Fruit fly (Drosophila melanogaster): ENCODE results near the gene CG17681.

The CG17681 gene

dm6 chr2L:18137591-18138247, 15.2 kb upstream of the CG17681 start, which contains the start of gene kel (continued):
- TF ChIP-seq Dbx (GFP tag; IDR thresholded peaks at IDR 0.05), result peak; percentile 52; the same call in 1 of the 3 replicates
- peak; percentile 57 for TF ChIP-seq CG9932 (GFP tag; IDR thresholded peaks at IDR 0.05)
- no peak for TF ChIP-seq cg (GFP tag; optimal IDR thresholded peaks at IDR 0.05)
- TF ChIP-seq CG32532 (GFP tag; IDR thresholded peaks at IDR 0.05), result peak; percentile 58; the same call in 1 of the 2 replicates
- no peak for TF ChIP-seq tap (tag; optimal IDR thresholded peaks at IDR 0.05)
- TF ChIP-seq CG12299 (tag; optimal IDR thresholded peaks at IDR 0.05), result peak; percentile 57
- peak; percentile 28; the same call in 1 of the 2 replicates for TF ChIP-seq CG11696 (GFP tag; IDR thresholded peaks at IDR 0.05)
- TF ChIP-seq CG6254 (GFP tag; optimal IDR thresholded peaks at IDR 0.05), result peak; percentile 49
- peak; percentile 53 for TF ChIP-seq pfk (GFP tag; optimal IDR thresholded peaks at IDR 0.05)
- peak; percentile 82 for TF ChIP-seq CG7987 (GFP tag; optimal IDR thresholded peaks at IDR 0.05)
- TF ChIP-seq Neu2 (GFP tag; optimal IDR thresholded peaks at IDR 0.05; ENCODE audit: borderline replicate concordance), result no peak
- peak; percentile 13 for TF ChIP-seq CG8290 (GFP tag; optimal IDR thresholded peaks at IDR 0.05)
- TF ChIP-seq CG8290 (tag; optimal IDR thresholded peaks at IDR 0.05), result peak; percentile 21 to 82
- no peak for TF ChIP-seq pan (optimal IDR thresholded peaks at IDR 0.05)
- TF ChIP-seq pan (GFP tag; optimal IDR thresholded peaks at IDR 0.05 in 1 of 2, IDR thresholded peaks at IDR 0.05 in 1 of 2), result peak in 1 of 2 experiments; percentile 29
- peak; percentile 15 for TF ChIP-seq Mad (GFP tag; optimal IDR thresholded peaks at IDR 0.05)
- peak; percentile 77 for TF ChIP-seq unc-4 (GFP tag; IDR thresholded peaks at IDR 0.05; ENCODE audit: partially characterized antibody)
- TF ChIP-seq CG12219 (GFP tag; optimal IDR thresholded peaks at IDR 0.05), result peak; percentile 44
- TF ChIP-seq grn (GFP tag; optimal IDR thresholded peaks at IDR 0.05), result no peak
- peak; percentile 27 for TF ChIP-seq Chrac-16 (GFP tag; optimal IDR thresholded peaks at IDR 0.05)
- no peak for TF ChIP-seq Oaz (GFP tag; IDR thresholded peaks at IDR 0.05)
- TF ChIP-seq MESR4 (GFP tag; optimal IDR thresholded peaks at IDR 0.05), result peak; percentile 99
- TF ChIP-seq ham (GFP tag; IDR thresholded peaks at IDR 0.05), result no peak
- TF ChIP-seq Mes4 (GFP tag; optimal IDR thresholded peaks at IDR 0.05), result peak; percentile 5
- no peak for TF ChIP-seq prd (optimal IDR thresholded peaks at IDR 0.05)
- TF ChIP-seq prd (GFP tag; IDR thresholded peaks at IDR 0.05), result peak; percentile 23; the same call in 1 of the 3 replicates
- TF ChIP-seq Sry-δ (GFP tag; optimal IDR thresholded peaks at IDR 0.05), result peak; percentile 90
- TF ChIP-seq CG9797 (GFP tag; optimal IDR thresholded peaks at IDR 0.05), result peak; percentile 90
- TF ChIP-seq zen (tag; optimal IDR thresholded peaks at IDR 0.05), result peak; percentile 58
- TF ChIP-seq hb (GFP tag; IDR thresholded peaks at IDR 0.05; ENCODE audit: partially characterized antibody), result peak; percentile 66; the same call in 1 of the 3 replicates
- peak; percentile 40 for TF ChIP-seq CG7839 (tag; optimal IDR thresholded peaks at IDR 0.05)
- TF ChIP-seq CG2202 (tag; optimal IDR thresholded peaks at IDR 0.05), result peak; percentile 40
- TF ChIP-seq sens (GFP tag), result peak; percentile 90
- no peak for TF ChIP-seq CG11560 (tag; IDR thresholded peaks at IDR 0.05)
- TF ChIP-seq CG3281 (GFP tag; optimal IDR thresholded peaks at IDR 0.05), result peak; percentile 75
- peak; percentile 37 for TF ChIP-seq HmgD (GFP tag; optimal IDR thresholded peaks at IDR 0.05)
- peak; percentile 38; the same call in 1 of the 2 replicates for TF ChIP-seq HLH3B (GFP tag; IDR thresholded peaks at IDR 0.05)
- TF ChIP-seq CG4328 (GFP tag; optimal IDR thresholded peaks at IDR 0.05), result peak; percentile 46
- peak; percentile 71 for TF ChIP-seq CG7963 (GFP tag; IDR thresholded peaks at IDR 0.05; ENCODE audit: partially characterized antibody)
- TF ChIP-seq Eip74EF (GFP tag; optimal IDR thresholded peaks at IDR 0.05), result peak in 1 of 2 experiments; percentile 56
- TF ChIP-seq lilli (GFP tag; optimal IDR thresholded peaks at IDR 0.05), result peak; percentile 49
- TF ChIP-seq CG12104 (GFP tag; optimal IDR thresholded peaks at IDR 0.05), result no peak
- TF ChIP-seq Sin3A (optimal IDR thresholded peaks at IDR 0.05), result peak; percentile 28
- TF ChIP-seq CG9437 (GFP tag; optimal IDR thresholded peaks at IDR 0.05), result no peak
- TF ChIP-seq ems (GFP tag; optimal IDR thresholded peaks at IDR 0.05), result peak; percentile 49
- peak; percentile 60 for TF ChIP-seq CG1024 (GFP tag; IDR thresholded peaks at IDR 0.05)
- no peak for TF ChIP-seq fru (optimal IDR thresholded peaks at IDR 0.05)
- no peak for TF ChIP-seq crp (GFP tag; optimal IDR thresholded peaks at IDR 0.05)
- peak; percentile 19 for TF ChIP-seq Side (GFP tag; optimal IDR thresholded peaks at IDR 0.05)
- peak; percentile 88 for TF ChIP-seq CG7271 (tag; optimal IDR thresholded peaks at IDR 0.05)

Measured in whole organism, embryonic.